Worm (Caenorhabditis elegans) whole organism, L4 larva: ENCODE data around the gene F01D4.5.
A peak's percentile ranks its signal among the peaks of the same experiment; 100 is the strongest.

ENCODE experiments used
- T20F7.1 ChIP-seq: fragments of 200-800 bp; sonication (Bioruptor generic); optimal IDR thresholded peaks from 2 replicates; lab custom pipeline; 2018; ENCODE audit warnings: mild to moderate bottlenecking, missing genetic modification characterization, missing compliant biosample characterization
- Y5F2A.4 ChIP-seq: fragments of 200-800 bp; sonication (Bioruptor generic); optimal IDR thresholded peaks from 2 replicates; lab custom pipeline; 2018; ENCODE audit warnings: mild to moderate bottlenecking, missing genetic modification characterization, missing compliant biosample characterization
- fkh-10 ChIP-seq: fragments of 150-350 bp; optimal IDR thresholded peaks from 2 replicates; lab custom pipeline; 2014; ENCODE audit warnings: missing biosample characterization, missing genetic modification reagents, missing genetic modification characterization
- hif-1 ChIP-seq, 2 experiments: sonication (generic microtip); optimal IDR thresholded peaks; 2 replicates each; lab custom pipeline; 2016 to 2017; ENCODE audit warnings: missing compliant biosample characterization in 2 of 2, missing genetic modification characterization in 2 of 2, missing genetic modification reagents in 2 of 2, missing genotype in 2 of 2, mild to moderate bottlenecking in 1 of 2
- hlh-30 ChIP-seq: sonication (generic microtip); optimal IDR thresholded peaks from 2 replicates; lab custom pipeline; 2017; ENCODE audit warnings: antibody characterized with exemption, mild to moderate bottlenecking, missing genetic modification characterization, missing compliant biosample characterization; ENCODE audit not compliant: insufficient read depth

DNA sequence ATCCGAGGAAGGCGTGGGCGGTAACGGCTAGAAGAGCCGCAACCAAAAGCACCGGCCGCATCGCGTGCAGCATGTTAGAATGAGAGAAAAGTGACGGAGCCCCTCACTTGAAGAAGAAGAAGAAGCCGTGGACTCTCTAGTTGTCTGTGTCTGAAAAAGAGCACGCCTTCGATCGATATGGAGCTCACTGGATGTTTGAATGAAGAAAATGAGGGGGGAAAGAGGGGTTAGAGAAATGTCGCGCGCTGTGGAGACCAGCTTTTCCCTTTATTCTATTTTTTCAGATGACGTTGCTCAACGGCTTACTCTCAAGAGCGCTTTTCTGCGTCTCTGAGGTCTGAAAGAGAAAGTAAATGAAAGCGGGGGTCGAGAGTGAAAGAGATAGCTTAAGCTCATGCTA lies 1.8 kb downstream of the F01D4.5 start, which contains the start of gene egl-21:
- TF ChIP-seq Y5F2A.4 (GFP tag; lab: Kevin White, UChicago) (no peak), T20F7.1 (GFP tag; lab: Kevin White, UChicago) (no peak), hlh-30 (peak; percentile 57), fkh-10 (GFP tag; lab: Kevin White, UChicago) (peak; percentile 93), hif-1 (tag; optimal IDR thresholded peaks at IDR 0.05; lab: Kevin White, UChicago) (peak in 1 of 2 experiments; percentile 57)
